Fruit fly (Drosophila melanogaster) whole organism: ENCODE measurements around the gene Paics.

Source experiments
- CG8478 ChIP-seq: fragments of >200 bp; optimal IDR thresholded peaks from 2 replicates; lab custom pipeline; 2018; ENCODE audit warnings: inconsistent platforms
- Dll ChIP-seq: fragments of >200 bp; optimal IDR thresholded peaks from 2 replicates; lab custom pipeline; 2017
- EcR ChIP-seq, 2 experiments: fragments of >200 bp; optimal IDR thresholded peaks; 2 replicates each; lab custom pipeline; 2017; ENCODE audit warnings: missing biosample characterization in 2 of 2, missing genetic modification characterization in 2 of 2, missing genetic modification reagents in 2 of 2
- pan ChIP-seq: fragments of >200 bp; optimal IDR thresholded peaks from 2 replicates; lab custom pipeline; 2017
- psq ChIP-seq: fragments of >200 bp; optimal IDR thresholded peaks from 2 replicates; lab custom pipeline; 2017
- usp ChIP-seq: fragments of >200 bp; optimal IDR thresholded peaks from 2 replicates; lab custom pipeline; 2017; ENCODE audit warnings: missing biosample characterization, missing genetic modification characterization, mixed read lengths

dm6 chrX:12745117-12745516 is 15.3 kb downstream of the Paics start:
- TF ChIP-seq pan (no peak), CG8478 (lab: Kevin White, UChicago) (no peak), psq (lab: Kevin White, UChicago) (no peak), EcR (GFP tag; optimal IDR thresholded peaks at IDR 0.05; lab: Kevin White, UChicago) (no peak), Dll (lab: Kevin White, UChicago) (no peak), usp (GFP tag; lab: Kevin White, UChicago) (no peak)
